Fruit fly (Drosophila melanogaster) whole organism, pupa: Measurements from ENCODE around the gene kin17.

Source experiments
- CG13204 ChIP-seq: fragments of 200-800 bp; sonication (Bioruptor generic); optimal IDR thresholded peaks from 2 replicates; lab custom pipeline; 2018; ENCODE audit warnings: missing biosample characterization, mild to moderate bottlenecking, missing genetic modification characterization, moderate library complexity
- CG14655 ChIP-seq: fragments of 200-800 bp; sonication (Bioruptor generic); optimal IDR thresholded peaks from 3 replicates; lab custom pipeline; 2017; ENCODE audit warnings: mild to moderate bottlenecking, missing biosample characterization, missing genetic modification reagents, missing genetic modification characterization
- CG8159 ChIP-seq: fragments of 200-800 bp; sonication (Bioruptor generic); optimal IDR thresholded peaks from 3 replicates; lab custom pipeline; 2018; ENCODE audit warnings: missing biosample characterization, mild to moderate bottlenecking, missing genetic modification characterization, moderate library complexity
- CG8301 ChIP-seq: fragments of 200-800 bp; sonication (Bioruptor generic); optimal IDR thresholded peaks from 2 replicates; lab custom pipeline; 2018; ENCODE audit warnings: missing biosample characterization, mild to moderate bottlenecking, missing genetic modification characterization
- CG9948 ChIP-seq: fragments of 200-800 bp; sonication (Bioruptor generic); optimal IDR thresholded peaks from 2 replicates; lab custom pipeline; 2018; ENCODE audit warnings: missing biosample characterization, mild to moderate bottlenecking, missing genetic modification characterization, moderate library complexity
- Snoo ChIP-seq: fragments of 200-800 bp; sonication (Bioruptor generic); optimal IDR thresholded peaks from 3 replicates; lab custom pipeline; 2017; ENCODE audit warnings: missing biosample characterization, mild to moderate bottlenecking, missing genetic modification characterization, inconsistent platforms
- gl ChIP-seq: fragments of 200-800 bp; sonication (Bioruptor generic); optimal IDR thresholded peaks from 2 replicates; lab custom pipeline; 2018; ENCODE audit warnings: missing biosample characterization, mild to moderate bottlenecking, missing genetic modification characterization
- rn ChIP-seq: fragments of 200-800 bp; sonication (Bioruptor generic); IDR thresholded peaks from 2 replicates; pipeline ENCODE4 v1.3.6; 2022; ENCODE audit warnings: missing biosample characterization, missing genetic modification characterization

DNA sequence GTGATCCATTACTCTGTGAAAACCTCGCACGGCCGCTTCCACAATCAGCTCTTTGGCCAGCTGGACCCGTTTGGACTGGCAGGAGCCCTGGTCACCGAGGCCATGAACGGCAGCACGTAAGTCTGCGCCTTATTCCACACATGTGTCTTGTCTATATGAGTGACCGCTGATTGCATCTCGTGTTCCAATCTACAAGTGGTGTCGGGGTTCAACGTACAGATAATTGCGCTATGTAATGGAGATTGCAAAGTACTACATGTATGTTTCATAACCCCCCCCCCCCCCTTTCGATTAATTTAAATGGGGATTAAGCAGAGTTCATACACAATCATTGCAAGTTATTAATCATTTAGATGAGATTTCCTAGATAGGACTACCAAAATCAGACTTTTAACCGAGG lies 1.7 kb upstream of the kin17 start:
- no peak for TF ChIP-seq CG8159 (tag; lab: Kevin White, UChicago)
- TF ChIP-seq CG8301 (tag; lab: Kevin White, UChicago) = no peak
- no peak for TF ChIP-seq rn (GFP tag; lab: Robert Waterston, UW)
- no peak for TF ChIP-seq Snoo
- no peak for TF ChIP-seq CG14655
- TF ChIP-seq gl = no peak
- no peak for TF ChIP-seq CG13204 (GFP tag; lab: Kevin White, UChicago)
- no peak for TF ChIP-seq CG9948 (tag; lab: Kevin White, UChicago)
